Fruit fly (Drosophila melanogaster) whole organism, embryonic: ENCODE results near the gene CG40198.

ENCODE experiments used
- Atf6 ChIP-seq: fragments of 200-800 bp; sonication (Bioruptor generic); IDR thresholded peaks from 2 replicates; pipeline ENCODE4 v1.3.6; 2022; ENCODE audit warnings: missing biosample characterization, missing genetic modification characterization
- B-H2 ChIP-seq: fragments of 200-800 bp; sonication (Bioruptor generic); optimal IDR thresholded peaks from 2 replicates; lab custom pipeline; 2018; ENCODE audit warnings: missing biosample characterization, mild to moderate bottlenecking, missing genetic modification characterization
- CG12769 ChIP-seq: fragments of 200-800 bp; sonication (Bioruptor generic); optimal IDR thresholded peaks from 2 replicates; lab custom pipeline; 2019; ENCODE audit warnings: missing biosample characterization, mild to moderate bottlenecking, missing genetic modification characterization, moderate library complexity
- CG13296 ChIP-seq: fragments of 200-800 bp; sonication (Bioruptor generic); optimal IDR thresholded peaks from 3 replicates; lab custom pipeline; 2018; ENCODE audit warnings: missing biosample characterization, mild to moderate bottlenecking, missing genetic modification characterization
- CG15514 ChIP-seq: fragments of 200-800 bp; sonication (Bioruptor generic); optimal IDR thresholded peaks from 3 replicates; lab custom pipeline; 2017; ENCODE audit warnings: missing biosample characterization, missing genetic modification characterization, mild to moderate bottlenecking, moderate library complexity, missing genetic modification reagents
- CG16813 ChIP-seq: fragments of 200-800 bp; sonication (Bioruptor generic); IDR thresholded peaks from 3 replicates; pipeline ENCODE4 v1.3.6; 2022; ENCODE audit warnings: missing biosample characterization, missing genetic modification characterization; ENCODE audit not compliant: partially characterized antibody
- CG2199 ChIP-seq: fragments of 200-800 bp; sonication (Bioruptor generic); IDR thresholded peaks from 3 replicates; pipeline ENCODE4 v1.3.6; 2022; ENCODE audit warnings: missing biosample characterization, missing genetic modification characterization
- CG30431 ChIP-seq: fragments of 200-800 bp; sonication (Bioruptor generic); optimal IDR thresholded peaks from 2 replicates; lab custom pipeline; 2017; ENCODE audit warnings: missing biosample characterization, missing genetic modification characterization
- CG32767 ChIP-seq: fragments of 200-800 bp; sonication (Bioruptor generic); IDR thresholded peaks from 2 replicates; pipeline ENCODE4 v1.3.6; 2022; ENCODE audit warnings: missing biosample characterization, missing genetic modification characterization
- CG4854 ChIP-seq: fragments of 200-800 bp; sonication (Bioruptor generic); optimal IDR thresholded peaks from 2 replicates; lab custom pipeline; 2016; ENCODE audit warnings: missing biosample characterization, missing genetic modification characterization, inconsistent platforms
- CG5245 ChIP-seq: fragments of 200-800 bp; sonication (Bioruptor generic); optimal IDR thresholded peaks from 3 replicates; lab custom pipeline; 2016; ENCODE audit warnings: missing biosample characterization, missing genetic modification characterization
- CG7372 ChIP-seq: fragments of 200-800 bp; sonication (Bioruptor generic); IDR thresholded peaks from 2 replicates; pipeline ENCODE4 v1.3.6; 2022; ENCODE audit warnings: missing biosample characterization, missing genetic modification characterization
- CG8089 ChIP-seq: fragments of 200-800 bp; sonication (Bioruptor generic); optimal IDR thresholded peaks from 3 replicates; lab custom pipeline; 2016; ENCODE audit warnings: missing biosample characterization, missing genetic modification characterization
- CG8290 ChIP-seq, 3 experiments: fragments of 200-800 bp; sonication (Bioruptor generic); optimal IDR thresholded peaks; 2 replicates each; lab custom pipeline; 2016 to 2019; ENCODE audit warnings: missing biosample characterization in 3 of 3, missing genetic modification characterization in 3 of 3, mild to moderate bottlenecking in 2 of 3, moderate library complexity in 1 of 3
- CG9817 ChIP-seq: fragments of 200-800 bp; sonication (Bioruptor generic); optimal IDR thresholded peaks from 2 replicates; lab custom pipeline; 2018; ENCODE audit warnings: missing biosample characterization, mild to moderate bottlenecking, missing genetic modification characterization, moderate library complexity
- CrebB ChIP-seq: fragments of 200-800 bp; sonication (Bioruptor generic); optimal IDR thresholded peaks from 3 replicates; lab custom pipeline; 2018; ENCODE audit warnings: missing biosample characterization, mild to moderate bottlenecking, missing genetic modification characterization
- Dip2 ChIP-seq: fragments of 200-800 bp; sonication (Bioruptor generic); IDR thresholded peaks from 2 replicates; pipeline ENCODE4 v1.3.6; 2022; ENCODE audit warnings: missing biosample characterization, missing genetic modification characterization
- Drgx ChIP-seq: fragments of 200-800 bp; sonication (Bioruptor generic); IDR thresholded peaks from 2 replicates; pipeline ENCODE4 v1.3.6; 2022; ENCODE audit warnings: missing biosample characterization, missing genetic modification characterization
- Fer2 ChIP-seq: fragments of 200-800 bp; sonication (Bioruptor generic); optimal IDR thresholded peaks from 2 replicates; lab custom pipeline; 2018; ENCODE audit warnings: missing biosample characterization, mild to moderate bottlenecking, missing genetic modification characterization, moderate library complexity
- HLH54F ChIP-seq: fragments of 200-800 bp; sonication (Bioruptor generic); optimal IDR thresholded peaks from 3 replicates; lab custom pipeline; 2016; ENCODE audit warnings: missing biosample characterization, missing genetic modification characterization
- Hand ChIP-seq: fragments of 200-800 bp; sonication (Bioruptor generic); optimal IDR thresholded peaks from 2 replicates; lab custom pipeline; 2017; ENCODE audit warnings: mild to moderate bottlenecking, missing biosample characterization, missing genetic modification reagents, missing genetic modification characterization
- Hey ChIP-seq: fragments of 200-800 bp; sonication (Bioruptor generic); optimal IDR thresholded peaks from 3 replicates; lab custom pipeline; 2018; ENCODE audit warnings: missing biosample characterization, mild to moderate bottlenecking, missing genetic modification characterization
- HmgD ChIP-seq: fragments of 200-800 bp; sonication (Bioruptor generic); optimal IDR thresholded peaks from 3 replicates; lab custom pipeline; 2016; ENCODE audit warnings: missing biosample characterization, missing genetic modification characterization
- MESR4 ChIP-seq: fragments of 200-800 bp; sonication (Bioruptor generic); optimal IDR thresholded peaks from 2 replicates; lab custom pipeline; 2018; ENCODE audit warnings: missing biosample characterization, mild to moderate bottlenecking, missing genetic modification characterization, moderate library complexity
- Max ChIP-seq: fragments of 200-800 bp; sonication (Bioruptor generic); optimal IDR thresholded peaks from 2 replicates; lab custom pipeline; 2016; ENCODE audit warnings: missing biosample characterization, mild to moderate bottlenecking, missing genetic modification characterization
- Meics ChIP-seq: fragments of 200-800 bp; sonication (Bioruptor generic); optimal IDR thresholded peaks from 2 replicates; lab custom pipeline; 2017; ENCODE audit warnings: missing biosample characterization, mild to moderate bottlenecking, missing genetic modification characterization
- Opbp ChIP-seq: fragments of 200-800 bp; sonication (Bioruptor generic); IDR thresholded peaks from 3 replicates; pipeline ENCODE4 v1.3.6; 2022; ENCODE audit warnings: missing biosample characterization, missing genetic modification characterization; ENCODE audit not compliant: partially characterized antibody
- Ptx1 ChIP-seq: fragments of 200-800 bp; sonication (Bioruptor generic); IDR thresholded peaks from 2 replicates; pipeline ENCODE4 v1.3.6; 2022; ENCODE audit warnings: missing biosample characterization, missing genetic modification characterization
- Sox102F ChIP-seq: fragments of 200-800 bp; sonication (Bioruptor generic); optimal IDR thresholded peaks from 2 replicates; lab custom pipeline; 2018; ENCODE audit warnings: missing biosample characterization, mild to moderate bottlenecking, missing genetic modification characterization, moderate library complexity
- Ssrp ChIP-seq: fragments of 200-800 bp; sonication (Bioruptor generic); optimal IDR thresholded peaks from 2 replicates; lab custom pipeline; 2018; ENCODE audit warnings: missing biosample characterization, mild to moderate bottlenecking, missing genetic modification characterization, moderate library complexity
- Usf ChIP-seq: fragments of 200-800 bp; sonication (Bioruptor generic); optimal IDR thresholded peaks from 2 replicates; lab custom pipeline; 2017; ENCODE audit warnings: missing genotype, missing biosample characterization, missing genetic modification characterization
- br ChIP-seq: fragments of >200 bp; optimal IDR thresholded peaks from 2 replicates; lab custom pipeline; 2017
- chinmo ChIP-seq: fragments of 200-800 bp; sonication (Bioruptor generic); IDR thresholded peaks from 4 replicates; pipeline ENCODE4 v1.3.6; 2022; ENCODE audit warnings: missing biosample characterization, missing genetic modification characterization; ENCODE audit not compliant: partially characterized antibody
- da ChIP-seq: fragments of 200-800 bp; sonication (Bioruptor generic); optimal IDR thresholded peaks from 2 replicates; lab custom pipeline; 2016; ENCODE audit warnings: missing biosample characterization, missing genetic modification characterization
- dimm ChIP-seq: fragments of 200-800 bp; sonication (Bioruptor generic); IDR thresholded peaks from 2 replicates; pipeline ENCODE4 v1.3.6; 2022; ENCODE audit warnings: missing biosample characterization, missing genetic modification characterization
- dmrt11E ChIP-seq: fragments of 200-800 bp; sonication (Bioruptor generic); optimal IDR thresholded peaks from 3 replicates; lab custom pipeline; 2018; ENCODE audit warnings: missing biosample characterization, mild to moderate bottlenecking, missing genetic modification characterization, moderate library complexity
- gcm ChIP-seq: fragments of 200-800 bp; sonication (Bioruptor generic); optimal IDR thresholded peaks from 2 replicates; lab custom pipeline; 2019; ENCODE audit warnings: missing biosample characterization, mild to moderate bottlenecking, missing genetic modification characterization, moderate library complexity
- gfzf ChIP-seq: fragments of 200-800 bp; sonication (Bioruptor generic); optimal IDR thresholded peaks from 2 replicates; lab custom pipeline; 2016; ENCODE audit warnings: missing biosample characterization, mild to moderate bottlenecking, missing genetic modification characterization, moderate library complexity
- hb ChIP-seq: fragments of 200-800 bp; sonication (Bioruptor generic); IDR thresholded peaks from 3 replicates; pipeline ENCODE4 v1.3.6; 2022; ENCODE audit warnings: missing biosample characterization, missing genetic modification characterization; ENCODE audit not compliant: partially characterized antibody
- inv ChIP-seq: fragments of 200-800 bp; sonication (Bioruptor generic); IDR thresholded peaks from 2 replicates; pipeline ENCODE4 v1.3.6; 2022; ENCODE audit warnings: missing biosample characterization, missing genetic modification characterization; ENCODE audit not compliant: partially characterized antibody
- lov ChIP-seq, 2 experiments: fragments of 200-800 bp in 1 of 2; fragments of >200 bp in 1 of 2; sonication (Bioruptor generic) in 1 of 2; IDR thresholded peaks in 1 of 2; optimal IDR thresholded peaks in 1 of 2; 2 replicates in 1 of 2; 3 replicates in 1 of 2; pipeline versions ENCODE4 v1.3.6 to Lab custom; 2017 to 2022; ENCODE audit warnings: missing biosample characterization in 1 of 2, missing genetic modification characterization in 1 of 2
- otp ChIP-seq: fragments of 200-800 bp; sonication (Bioruptor generic); IDR thresholded peaks from 3 replicates; pipeline ENCODE4, ENCODE4 v1.3.6; 2022; ENCODE audit warnings: missing biosample characterization, missing genetic modification characterization
- sisA ChIP-seq: fragments of 200-800 bp; sonication (Bioruptor generic); IDR thresholded peaks from 2 replicates; pipeline ENCODE4 v1.3.6; 2022; ENCODE audit warnings: missing biosample characterization, missing genetic modification characterization
- slbo ChIP-seq: fragments of 200-800 bp; sonication (Bioruptor generic); IDR thresholded peaks from 2 replicates; pipeline ENCODE4 v1.3.6; 2022; ENCODE audit warnings: missing biosample characterization, missing genetic modification characterization
- slp2 ChIP-seq: fragments of 200-800 bp; sonication (Bioruptor generic); optimal IDR thresholded peaks from 2 replicates; lab custom pipeline; 2016; ENCODE audit warnings: missing biosample characterization, missing genetic modification characterization
- tup ChIP-seq: fragments of 200-800 bp; sonication (Bioruptor generic); optimal IDR thresholded peaks from 2 replicates; lab custom pipeline; 2016; ENCODE audit warnings: missing biosample characterization, mild to moderate bottlenecking, missing genetic modification characterization, moderate library complexity
- tx ChIP-seq: fragments of 200-800 bp; sonication (Bioruptor generic); optimal IDR thresholded peaks from 2 replicates; lab custom pipeline; 2016; ENCODE audit warnings: missing biosample characterization, missing genetic modification characterization
- vvl ChIP-seq: fragments of 200-800 bp; sonication (Bioruptor generic); IDR thresholded peaks from 2 replicates; pipeline ENCODE4 v1.3.6; 2022; ENCODE audit warnings: missing biosample characterization, missing genetic modification characterization
- z ChIP-seq: fragments of 200-800 bp; sonication (Bioruptor generic); IDR thresholded peaks from 3 replicates; pipeline ENCODE4 v1.3.6; 2022; ENCODE audit warnings: missing biosample characterization, missing genetic modification characterization
- zen2 ChIP-seq: fragments of 200-800 bp; sonication (Bioruptor generic); IDR thresholded peaks from 3 replicates; pipeline ENCODE4 v1.3.6; 2022; ENCODE audit warnings: missing biosample characterization, missing genetic modification characterization; ENCODE audit not compliant: partially characterized antibody

The CG40198 gene

dm6 chr3R:4197055-4197454 lies 35.0 kb upstream of the CG40198 start, which contains the start of gene beta-Man (continued):
- 0 out of 4 replicates have a peak, but pooled peaks have one; percentile 30 for TF ChIP-seq chinmo (GFP tag; lab: Robert Waterston, UW)
- TF ChIP-seq CG7372 (GFP tag; lab: Robert Waterston, UW): no peak
- TF ChIP-seq Max (GFP tag; lab: Kevin White, UChicago): no peak
- no peak for TF ChIP-seq slbo
- TF ChIP-seq CG30431: no peak
- TF ChIP-seq tup (GFP tag; lab: Kevin White, UChicago): no peak
- TF ChIP-seq Atf6 (GFP tag; lab: Robert Waterston, UW): no peak
- peak; percentile 66 for TF ChIP-seq gfzf
- no peak for TF ChIP-seq CG32767 (GFP tag; lab: Robert Waterston, UW)
- TF ChIP-seq CG8089 (GFP tag; lab: Kevin White, UChicago): no peak
- TF ChIP-seq CG15514: peak; percentile 98
- no peak for TF ChIP-seq CG5245 (GFP tag; lab: Kevin White, UChicago)
- no peak for TF ChIP-seq B-H2 (GFP tag; lab: Kevin White, UChicago)
- no peak for TF ChIP-seq br (lab: Kevin White, UChicago)
- TF ChIP-seq CG2199 (GFP tag; lab: Robert Waterston, UW): peak; percentile 58; the same call in 1 of the 3 replicates
- TF ChIP-seq Ptx1 (GFP tag; lab: Robert Waterston, UW): no peak
- TF ChIP-seq MESR4 (GFP tag; lab: Kevin White, UChicago): peak; percentile 44
- no peak for TF ChIP-seq Drgx
- TF ChIP-seq CrebB (tag; lab: Kevin White, UChicago): peak; percentile 12
- no peak for TF ChIP-seq otp (GFP tag; lab: Robert Waterston, UW)
- TF ChIP-seq sisA (GFP tag; lab: Robert Waterston, UW): no peak
- no peak for TF ChIP-seq slp2 (GFP tag; lab: Kevin White, UChicago)
- TF ChIP-seq CG16813: peak; percentile 57; the same call in 2 of the 3 replicates
- no peak for TF ChIP-seq Dip2
- TF ChIP-seq gcm (GFP tag; lab: Kevin White, UChicago): no peak
- no peak for TF ChIP-seq Fer2 (tag; lab: Kevin White, UChicago)
- TF ChIP-seq CG13296 (GFP tag; lab: Kevin White, UChicago): no peak
- no peak for TF ChIP-seq dimm (GFP tag; lab: Robert Waterston, UW)
- no peak for TF ChIP-seq HLH54F (GFP tag; lab: Kevin White, UChicago)
- peak; percentile 43 for TF ChIP-seq Meics (GFP tag; lab: Kevin White, UChicago)
- no peak for TF ChIP-seq HmgD (GFP tag; lab: Kevin White, UChicago)
- peak; percentile 35 for TF ChIP-seq CG12769
- no peak for TF ChIP-seq z (GFP tag; lab: Robert Waterston, UW)
- no peak for TF ChIP-seq Sox102F (GFP tag; lab: Kevin White, UChicago)
- no peak for TF ChIP-seq hb
- TF ChIP-seq lov (optimal IDR thresholded peaks at IDR 0.05; lab: Kevin White, UChicago): no peak
- TF ChIP-seq lov (GFP tag; IDR thresholded peaks at IDR 0.05; lab: Robert Waterston, UW): no peak
- no peak for TF ChIP-seq CG4854
- TF ChIP-seq dmrt11E (tag; lab: Kevin White, UChicago): no peak
- peak; percentile 73; the same call in 2 of the 3 replicates for TF ChIP-seq Opbp (GFP tag; lab: Robert Waterston, UW)
- peak; percentile 33 for TF ChIP-seq CG8290 (GFP tag; optimal IDR thresholded peaks at IDR 0.05; lab: Kevin White, UChicago)
- peak in 1 of 2 experiments; percentile 60 for TF ChIP-seq CG8290 (tag; optimal IDR thresholded peaks at IDR 0.05; lab: Kevin White, UChicago)
- no peak for TF ChIP-seq Hey (tag; lab: Kevin White, UChicago)
- no peak for TF ChIP-seq da (GFP tag; lab: Kevin White, UChicago)
- no peak for TF ChIP-seq tx (GFP tag; lab: Kevin White, UChicago)
- TF ChIP-seq vvl (GFP tag; lab: Robert Waterston, UW): no peak
- no peak for TF ChIP-seq Hand (GFP tag; lab: Kevin White, UChicago)
- TF ChIP-seq Ssrp (tag; lab: Kevin White, UChicago): no peak
- peak; percentile 50; the same call in 1 of the 3 replicates for TF ChIP-seq zen2 (GFP tag; lab: Robert Waterston, UW)
- peak; percentile 22; the same call in 1 of the 2 replicates for TF ChIP-seq inv (GFP tag; lab: Robert Waterston, UW)
- TF ChIP-seq Usf (GFP tag; lab: Kevin White, UChicago): no peak
- no peak for TF ChIP-seq CG9817 (tag; lab: Kevin White, UChicago)
